Worm (Caenorhabditis elegans) whole organism, L3 larva: ENCODE data around the gene bath-10.

Experiments
- ZK546.5 ChIP-seq: sonication (generic microtip); optimal IDR thresholded peaks from 2 replicates; lab custom pipeline; 2017; ENCODE audit warnings: missing biosample characterization, missing genetic modification characterization
- ama-1 ChIP-seq: fragments of 150-350 bp; optimal IDR thresholded peaks from 2 replicates; lab custom pipeline; 2018
- fkh-10 ChIP-seq: sonication (generic microtip); optimal IDR thresholded peaks from 2 replicates; lab custom pipeline; 2017; ENCODE audit warnings: missing biosample characterization, missing genetic modification reagents, missing genetic modification characterization
- nhr-28 ChIP-seq: fragments of 150-350 bp; optimal IDR thresholded peaks from 2 replicates; lab custom pipeline; 2014; ENCODE audit warnings: missing biosample characterization, missing genetic modification characterization
- pha-4 ChIP-seq: fragments of 150-350 bp; optimal IDR thresholded peaks from 2 replicates; lab custom pipeline; 2014; ENCODE audit warnings: missing biosample characterization, missing genetic modification reagents, missing genetic modification characterization
- pqm-1 ChIP-seq: fragments of 150-350 bp; optimal IDR thresholded peaks from 2 replicates; lab custom pipeline; 2017; ENCODE audit warnings: missing biosample characterization, missing genetic modification characterization, inconsistent platforms
- sea-2 ChIP-seq: fragments of 150-350 bp; sonication (generic microtip); optimal IDR thresholded peaks from 4 replicates; lab custom pipeline; 2014; ENCODE audit warnings: missing biosample characterization, missing genetic modification reagents, missing genetic modification characterization
- skn-1 ChIP-seq: fragments of 150-350 bp; optimal IDR thresholded peaks from 2 replicates; lab custom pipeline; 2014; ENCODE audit warnings: missing biosample characterization, missing genetic modification characterization
- unc-39 ChIP-seq: sonication (generic microtip); optimal IDR thresholded peaks from 4 replicates; lab custom pipeline; 2017; ENCODE audit warnings: missing biosample characterization, missing genetic modification characterization
- ztf-11 ChIP-seq: fragments of 150-350 bp; optimal IDR thresholded peaks from 2 replicates; lab custom pipeline; 2014; ENCODE audit warnings: missing biosample characterization, missing genetic modification characterization

DNA sequence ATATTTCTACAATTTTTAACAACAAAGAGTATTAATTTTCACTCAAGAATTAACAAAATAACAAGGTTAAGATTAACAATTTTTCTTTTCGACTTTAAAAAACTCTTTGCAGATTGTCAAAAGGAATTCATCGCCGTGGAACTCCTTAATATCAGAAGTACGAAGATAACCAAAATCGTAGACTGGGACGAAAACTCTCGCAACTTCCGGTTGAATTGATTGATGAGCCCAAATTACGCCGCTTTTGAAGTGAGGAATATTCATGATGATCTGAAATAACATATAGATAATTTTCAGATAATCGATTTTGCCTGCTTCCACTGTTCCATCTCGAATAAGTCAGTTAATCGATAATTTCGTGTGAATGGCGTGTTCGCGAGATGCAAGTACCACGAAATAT lies 31.2 kb upstream of the bath-10 start, which contains the start of gene F14D2.15:
- TF ChIP-seq nhr-28 (tag; lab: Kevin White, UChicago) (no peak), unc-39 (tag; lab: Kevin White, UChicago) (no peak), ztf-11 (tag; lab: Kevin White, UChicago) (no peak), ama-1 (lab: Kevin White, UChicago) (no peak), skn-1 (tag; lab: Kevin White, UChicago) (no peak), ZK546.5 (no peak), fkh-10 (GFP tag; lab: Kevin White, UChicago) (no peak), pha-4 (tag; lab: Kevin White, UChicago) (no peak), sea-2 (GFP tag; lab: Kevin White, UChicago) (no peak), pqm-1 (tag; lab: Kevin White, UChicago) (no peak)
